Worm (Caenorhabditis elegans) whole organism, L1 larva: ENCODE measurements around the gene C36A4.10.
A peak's percentile ranks its signal among the peaks of the same experiment; 100 is the strongest.

ENCODE experiments used
- C34B4.2 ChIP-seq: sonication (generic microtip); optimal IDR thresholded peaks from 2 replicates; lab custom pipeline; 2017; ENCODE audit warnings: mild to moderate bottlenecking, missing genetic modification characterization, missing compliant biosample characterization
- F16B12.6 ChIP-seq: fragments of 150-350 bp; optimal IDR thresholded peaks from 2 replicates; lab custom pipeline; 2014; ENCODE audit warnings: missing biosample characterization, missing genetic modification characterization
- aha-1 ChIP-seq: fragments of 150-350 bp; optimal IDR thresholded peaks from 2 replicates; lab custom pipeline; 2014; ENCODE audit warnings: missing biosample characterization, missing genetic modification characterization
- blmp-1 ChIP-seq: fragments of 150-350 bp; optimal IDR thresholded peaks from 2 replicates; lab custom pipeline; 2014; ENCODE audit warnings: missing biosample characterization, missing genetic modification characterization
- ceh-88 ChIP-seq: fragments of 200-800 bp; sonication (Bioruptor generic); IDR thresholded peaks from 2 replicates; pipeline ENCODE4 v1.3.6; 2022; ENCODE audit warnings: missing genetic modification characterization, missing compliant biosample characterization
- efl-1 ChIP-seq, 4 experiments: fragments of 150-350 bp; optimal IDR thresholded peaks in 3 of 4; peaks in 1 of 4; 1 replicate in 1 of 4; 2 replicates in 3 of 4; lab custom pipeline; 2014; ENCODE audit warnings: missing biosample characterization in 2 of 4, missing genetic modification characterization in 2 of 4, missing genetic modification reagents in 2 of 4
- egl-13 ChIP-seq: sonication (generic microtip); optimal IDR thresholded peaks from 2 replicates; lab custom pipeline; 2016; ENCODE audit warnings: missing genotype, missing genetic modification reagents, missing genetic modification characterization, missing compliant biosample characterization
- egl-27 ChIP-seq, 2 experiments: fragments of 150-350 bp in 1 of 2; sonication (generic microtip); optimal IDR thresholded peaks; 3 replicates each; lab custom pipeline; 2017 to 2018; ENCODE audit warnings: missing biosample characterization in 2 of 2, missing genetic modification characterization in 2 of 2, missing genetic modification reagents in 2 of 2
- elt-2 ChIP-seq: sonication (generic microtip); optimal IDR thresholded peaks from 2 replicates; lab custom pipeline; 2016; ENCODE audit warnings: missing genetic modification characterization, mild to moderate bottlenecking, inconsistent platforms, missing compliant biosample characterization, missing genetic modification reagents
- elt-3 ChIP-seq, 6 experiments: fragments of 150-350 bp in 1 of 6; sonication (generic microtip); optimal IDR thresholded peaks; 2 replicates each; lab custom pipeline; 2017 to 2018; ENCODE audit warnings: missing biosample characterization in 6 of 6, missing genetic modification characterization in 6 of 6, inconsistent platforms in 1 of 6
- ets-5 ChIP-seq: fragments of 200-800 bp; sonication (Bioruptor generic); IDR thresholded peaks from 2 replicates; pipeline ENCODE4 v1.3.6; 2022; ENCODE audit warnings: missing genetic modification characterization, missing compliant biosample characterization
- fkh-4 ChIP-seq: sonication (generic microtip); optimal IDR thresholded peaks from 2 replicates; lab custom pipeline; 2016; ENCODE audit warnings: missing compliant biosample characterization, missing genetic modification characterization, borderline replicate concordance
- fkh-8 ChIP-seq: sonication (generic microtip); optimal IDR thresholded peaks from 2 replicates; lab custom pipeline; 2016; ENCODE audit warnings: mild to moderate bottlenecking, missing genetic modification characterization, missing compliant biosample characterization
- hlh-4 ChIP-seq: sonication (generic microtip); optimal IDR thresholded peaks from 2 replicates; lab custom pipeline; 2016; ENCODE audit warnings: mild to moderate bottlenecking, missing genetic modification characterization, missing compliant biosample characterization
- hpl-2 ChIP-seq: fragments of 150-350 bp; optimal IDR thresholded peaks from 2 replicates; lab custom pipeline; 2014; ENCODE audit warnings: missing biosample characterization, missing genetic modification reagents, missing genetic modification characterization
- jun-1 ChIP-seq: fragments of 150-350 bp; optimal IDR thresholded peaks from 2 replicates; lab custom pipeline; 2014; ENCODE audit warnings: missing biosample characterization, missing genetic modification reagents, missing genetic modification characterization
- lin-13 ChIP-seq: fragments of 150-350 bp; optimal IDR thresholded peaks from 2 replicates; lab custom pipeline; 2014; ENCODE audit warnings: missing biosample characterization, missing genetic modification reagents, missing genetic modification characterization
- lir-3 ChIP-seq: sonication (generic microtip); optimal IDR thresholded peaks from 2 replicates; lab custom pipeline; 2016; ENCODE audit warnings: mild to moderate bottlenecking, missing genetic modification characterization, moderate library complexity, missing compliant biosample characterization; ENCODE audit not compliant: poor library complexity
- lsy-2 ChIP-seq, 2 experiments: fragments of 150-350 bp; optimal IDR thresholded peaks; 2 replicates each; lab custom pipeline; 2014; ENCODE audit warnings: missing biosample characterization in 2 of 2, missing genetic modification characterization in 2 of 2
- mab-9 ChIP-seq: fragments of 200-800 bp; sonication (Bioruptor generic); IDR thresholded peaks from 2 replicates; pipeline ENCODE4 v1.3.6; 2022; ENCODE audit warnings: missing genetic modification reagents, missing genetic modification characterization, missing compliant biosample characterization
- mdl-1 ChIP-seq, 2 experiments: fragments of 150-350 bp; optimal IDR thresholded peaks; 2 replicates each; lab custom pipeline; 2014 to 2017; ENCODE audit warnings: missing biosample characterization in 2 of 2, missing genetic modification characterization in 2 of 2, inconsistent platforms in 1 of 2
- mef-2 ChIP-seq: fragments of 150-350 bp; optimal IDR thresholded peaks from 2 replicates; lab custom pipeline; 2014; ENCODE audit warnings: missing biosample characterization, missing genetic modification characterization
- mep-1 ChIP-seq: fragments of 150-350 bp; optimal IDR thresholded peaks from 2 replicates; lab custom pipeline; 2014; ENCODE audit warnings: missing biosample characterization, missing genetic modification characterization
- nhr-11 ChIP-seq: fragments of 150-350 bp; optimal IDR thresholded peaks from 2 replicates; lab custom pipeline; 2014; ENCODE audit warnings: missing biosample characterization, missing genetic modification characterization
- nhr-12 ChIP-seq: sonication (generic microtip); optimal IDR thresholded peaks from 2 replicates; lab custom pipeline; 2017; ENCODE audit warnings: missing biosample characterization, missing genetic modification characterization
- nhr-28 ChIP-seq: fragments of 150-350 bp; optimal IDR thresholded peaks from 2 replicates; lab custom pipeline; 2014; ENCODE audit warnings: missing biosample characterization, missing genetic modification characterization
- nhr-47 ChIP-seq: sonication (generic microtip); optimal IDR thresholded peaks from 2 replicates; lab custom pipeline; 2016; ENCODE audit warnings: mild to moderate bottlenecking, missing genetic modification characterization, moderate library complexity, missing compliant biosample characterization
- nhr-71 ChIP-seq: sonication (generic microtip); optimal IDR thresholded peaks from 2 replicates; lab custom pipeline; 2016; ENCODE audit warnings: mild to moderate bottlenecking, missing genetic modification characterization, moderate library complexity, missing compliant biosample characterization
- nhr-77 ChIP-seq: fragments of 150-350 bp; optimal IDR thresholded peaks from 2 replicates; lab custom pipeline; 2014; ENCODE audit warnings: missing biosample characterization, missing genetic modification characterization
- nhr-90 ChIP-seq: sonication (generic microtip); optimal IDR thresholded peaks from 2 replicates; lab custom pipeline; 2016; ENCODE audit warnings: mild to moderate bottlenecking, missing genetic modification characterization, missing compliant biosample characterization; ENCODE audit not compliant: poor library complexity
- pax-3 ChIP-seq: fragments of 200-800 bp; sonication (Bioruptor generic); optimal IDR thresholded peaks from 2 replicates; lab custom pipeline; 2018; ENCODE audit warnings: mild to moderate bottlenecking, missing genetic modification characterization, moderate library complexity, missing compliant biosample characterization
- rnt-1 ChIP-seq: sonication (generic microtip); optimal IDR thresholded peaks from 2 replicates; lab custom pipeline; 2016; ENCODE audit warnings: mild to moderate bottlenecking, missing genetic modification characterization, moderate library complexity, missing compliant biosample characterization
- skn-1 ChIP-seq: fragments of 150-350 bp; optimal IDR thresholded peaks from 2 replicates; lab custom pipeline; 2014; ENCODE audit warnings: missing biosample characterization, missing genetic modification characterization
- snpc-4 ChIP-seq: fragments of 150-350 bp; optimal IDR thresholded peaks from 2 replicates; lab custom pipeline; 2014; ENCODE audit warnings: missing biosample characterization, missing genetic modification characterization
- snu-23 ChIP-seq: sonication (generic microtip); optimal IDR thresholded peaks from 2 replicates; lab custom pipeline; 2016; ENCODE audit warnings: missing genetic modification characterization, missing compliant biosample characterization
- sox-4 ChIP-seq: sonication (generic microtip); optimal IDR thresholded peaks from 2 replicates; lab custom pipeline; 2016; ENCODE audit warnings: missing genetic modification characterization, missing compliant biosample characterization
- sptf-1 ChIP-seq: fragments of 150-350 bp; optimal IDR thresholded peaks from 2 replicates; lab custom pipeline; 2014; ENCODE audit warnings: missing biosample characterization, missing genetic modification characterization
- sup-37 ChIP-seq: fragments of 200-800 bp; sonication (Bioruptor generic); optimal IDR thresholded peaks from 2 replicates; lab custom pipeline; 2018; ENCODE audit warnings: mild to moderate bottlenecking, missing genetic modification characterization, missing compliant biosample characterization
- swsn-7 ChIP-seq: sonication (generic microtip); optimal IDR thresholded peaks from 2 replicates; lab custom pipeline; 2016; ENCODE audit warnings: missing genetic modification characterization, missing compliant biosample characterization
- unc-130 ChIP-seq: fragments of 150-350 bp; optimal IDR thresholded peaks from 2 replicates; lab custom pipeline; 2017; ENCODE audit warnings: missing biosample characterization, missing genetic modification characterization, inconsistent platforms
- unc-30 ChIP-seq: sonication (generic microtip); optimal IDR thresholded peaks from 2 replicates; lab custom pipeline; 2017; ENCODE audit warnings: missing biosample characterization, missing genetic modification characterization
- unc-86 ChIP-seq: sonication (generic microtip); optimal IDR thresholded peaks from 2 replicates; lab custom pipeline; 2016; ENCODE audit warnings: missing genetic modification characterization, missing compliant biosample characterization
- vab-15 ChIP-seq: sonication (generic microtip); optimal IDR thresholded peaks from 2 replicates; lab custom pipeline; 2017; ENCODE audit warnings: missing genotype, mild to moderate bottlenecking, missing genetic modification characterization, missing compliant biosample characterization

C36A4.10 gene

ce11 chrIII:3801379-3801894 lies 29.8 kb downstream of the C36A4.10 start (continued):
- TF ChIP-seq egl-27 (tag; optimal IDR thresholded peaks at IDR 0.05; lab: Kevin White, UChicago) (peak; percentile 93 to 96), fkh-4 (tag; lab: Kevin White, UChicago) (peak; percentile 33), lir-3 (peak; percentile 90), sox-4 (tag; lab: Kevin White, UChicago) (peak; percentile 79), nhr-11 (tag; lab: Kevin White, UChicago) (peak; percentile 95), F16B12.6 (tag; lab: Kevin White, UChicago) (peak; percentile 51), unc-30 (tag; lab: Kevin White, UChicago) (no peak), ets-5 (GFP tag; lab: Robert Waterston, UW) (no peak), pax-3 (tag; lab: Kevin White, UChicago) (peak; percentile 93), fkh-8 (tag; lab: Kevin White, UChicago) (peak; percentile 98), nhr-12 (peak; percentile 45), hpl-2 (GFP tag; lab: Kevin White, UChicago) (peak; percentile 87), nhr-90 (tag; lab: Kevin White, UChicago) (peak; percentile 89), lin-13 (GFP tag; lab: Kevin White, UChicago) (peak; percentile 97), snpc-4 (tag; lab: Kevin White, UChicago) (peak; percentile 78), mdl-1 (tag; optimal IDR thresholded peaks at IDR 0.05; lab: Kevin White, UChicago) (peak; percentile 96 to 100), nhr-71 (tag; lab: Kevin White, UChicago) (peak; percentile 99), aha-1 (tag; lab: Kevin White, UChicago) (peak; percentile 79), efl-1 (optimal IDR thresholded peaks at IDR 0.05; lab: Kevin White, UChicago) (peak; percentile 89 to 93), efl-1 (GFP tag; optimal IDR thresholded peaks at IDR 0.05 in 1 of 2; lab: Kevin White, UChicago) (peak; percentile 71 to 96), snu-23 (GFP tag; lab: Kevin White, UChicago) (peak; percentile 99), swsn-7 (tag; lab: Kevin White, UChicago) (peak; percentile 97), jun-1 (tag; lab: Kevin White, UChicago) (peak; percentile 94), hlh-4 (no peak), mab-9 (GFP tag; lab: Robert Waterston, UW) (peak; percentile 82), blmp-1 (tag; lab: Kevin White, UChicago) (peak; percentile 89), vab-15 (tag; lab: Kevin White, UChicago) (no peak), unc-130 (peak; percentile 91), nhr-28 (tag; lab: Kevin White, UChicago) (peak; percentile 61), nhr-47 (tag; lab: Kevin White, UChicago) (peak; percentile 97), nhr-77 (tag; lab: Kevin White, UChicago) (peak; percentile 97), unc-86 (tag; lab: Kevin White, UChicago) (peak; percentile 97), sptf-1 (no peak)

- no peak for TF ChIP-seq egl-13
- TF ChIP-seq efl-1 (optimal IDR thresholded peaks at IDR 0.05; lab: Kevin White, UChicago) = no peak
- TF ChIP-seq efl-1 (GFP tag; optimal IDR thresholded peaks at IDR 0.05 in 1 of 2; lab: Kevin White, UChicago) = peak in 1 of 2 experiments; percentile 81
- TF ChIP-seq, all 84 proteins: peak for 1
Observed at ce11 chrIII:3800934-3801252, 30.4 kb downstream of the C36A4.10 start.

- TF ChIP-seq efl-1 (optimal IDR thresholded peaks at IDR 0.05; lab: Kevin White, UChicago) (no peak), efl-1 (GFP tag; optimal IDR thresholded peaks at IDR 0.05 in 1 of 2; lab: Kevin White, UChicago) (peak in 1 of 2 experiments; percentile 41), C34B4.2 (tag; lab: Kevin White, UChicago) (no peak), mdl-1 (tag; optimal IDR thresholded peaks at IDR 0.05; lab: Kevin White, UChicago) (no peak), blmp-1 (tag; lab: Kevin White, UChicago) (peak; percentile 80)
Observed at ce11 chrIII:3800240-3800933, 30.9 kb downstream of the C36A4.10 start, which contains the start of gene mtm-3. Gene mtm-3, minus strand, starts transcription at chrIII:3800467.

- TF ChIP-seq nhr-12 (no peak), unc-130 (no peak), skn-1 (no peak), lsy-2 (tag; optimal IDR thresholded peaks at IDR 0.05; lab: Kevin White, UChicago) (peak; percentile 38 to 40), mep-1 (peak; percentile 10), nhr-11 (tag; lab: Kevin White, UChicago) (no peak), elt-2 (tag; lab: Kevin White, UChicago) (peak; percentile 35), sup-37 (GFP tag; lab: Kevin White, UChicago) (no peak), mef-2 (no peak), nhr-28 (tag; lab: Kevin White, UChicago) (no peak), nhr-77 (tag; lab: Kevin White, UChicago) (no peak), jun-1 (tag; lab: Kevin White, UChicago) (no peak), mdl-1 (tag; optimal IDR thresholded peaks at IDR 0.05; lab: Kevin White, UChicago) (no peak), blmp-1 (tag; lab: Kevin White, UChicago) (peak; percentile 65), hlh-4 (no peak), fkh-4 (tag; lab: Kevin White, UChicago) (no peak), rnt-1 (tag; lab: Kevin White, UChicago) (no peak), ceh-88 (GFP tag; lab: Robert Waterston, UW) (no peak), elt-3 (tag; optimal IDR thresholded peaks at IDR 0.05; lab: Kevin White, UChicago) (peak in 4 of 6 experiments; percentile 29 to 75 (median 49))
Observed at ce11 chrIII:3799213-3799612, 32.1 kb downstream of the C36A4.10 start.
